Fruit fly (Drosophila melanogaster): ENCODE measurements around the gene rg.

Gene rg

DNA sequence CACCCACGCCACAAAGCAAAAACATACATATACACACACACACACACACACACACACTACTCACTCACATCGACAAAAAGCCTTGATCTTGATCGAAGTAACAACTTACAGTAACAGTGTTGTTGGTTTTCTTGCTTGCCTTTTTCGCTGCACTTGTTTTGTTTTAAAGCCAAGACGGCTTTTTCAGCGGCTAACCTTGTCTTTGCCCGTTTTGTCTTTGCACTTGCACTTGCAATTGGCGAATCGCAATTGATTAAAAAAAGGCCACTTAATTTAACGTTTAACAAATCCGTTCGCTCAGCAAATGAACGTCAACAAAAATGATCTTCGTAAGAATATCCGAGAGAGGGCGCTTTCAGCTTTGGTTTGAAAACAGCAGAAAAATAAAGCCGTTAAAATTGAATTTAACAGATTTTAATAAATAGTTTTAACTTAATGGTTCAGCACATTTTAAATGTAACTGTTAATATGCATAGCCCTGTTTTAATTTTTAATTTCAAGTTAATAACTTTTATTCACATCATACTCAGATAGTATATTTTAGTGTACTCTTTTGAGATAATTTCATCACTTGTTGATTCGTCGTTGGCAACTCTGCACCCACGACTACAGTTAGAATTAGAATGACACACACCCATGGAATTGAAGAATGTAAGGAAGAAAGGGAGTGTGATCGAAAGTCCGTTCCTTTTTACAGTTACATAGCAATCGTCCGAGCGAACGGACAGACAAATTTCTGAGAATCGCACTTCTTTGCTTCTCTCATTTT is 21.8 kb upstream of the rg start:
- no peak for TF ChIP-seq CG8478 (optimal IDR thresholded peaks at IDR 0.05)
- TF ChIP-seq CTCF (optimal IDR thresholded peaks at IDR 0.05): peak; percentile 64 to 75

DNA sequence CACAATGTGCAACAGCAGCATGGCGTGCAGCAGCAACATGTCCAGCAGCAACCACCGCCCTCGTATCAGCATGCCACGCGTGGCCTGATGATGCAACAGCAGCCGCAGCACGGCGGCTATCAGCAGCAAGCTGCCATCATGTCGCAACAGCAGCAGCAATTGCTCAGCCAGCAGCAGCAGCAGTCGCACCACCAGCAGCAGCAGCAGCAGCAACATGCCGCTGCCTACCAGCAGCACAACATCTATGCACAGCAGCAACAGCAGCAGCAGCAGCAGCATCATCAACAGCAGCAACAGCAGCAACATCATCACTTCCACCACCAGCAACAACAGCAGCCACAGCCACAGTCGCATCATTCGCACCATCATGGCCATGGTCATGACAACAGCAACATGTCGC is 18.9 kb upstream of the rg start:
- TF ChIP-seq CG8478 (optimal IDR thresholded peaks at IDR 0.05) (no peak), CTCF (optimal IDR thresholded peaks at IDR 0.05) (no peak)

DNA sequence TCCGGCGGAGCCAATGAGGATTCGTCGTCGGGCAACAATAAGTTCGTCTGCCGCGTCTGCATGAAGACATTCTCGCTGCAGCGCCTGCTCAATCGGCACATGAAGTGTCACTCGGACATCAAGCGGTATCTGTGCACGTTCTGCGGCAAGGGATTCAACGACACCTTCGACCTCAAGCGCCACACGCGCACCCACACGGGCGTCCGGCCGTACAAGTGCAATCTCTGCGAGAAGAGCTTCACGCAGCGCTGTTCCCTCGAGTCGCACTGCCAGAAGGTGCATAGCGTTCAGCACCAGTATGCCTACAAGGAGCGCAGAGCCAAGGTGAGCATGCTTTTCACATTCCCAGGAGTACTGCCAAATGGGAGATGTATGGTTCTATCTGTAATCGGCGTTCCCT is 17.1 kb upstream of the rg start:
- TF ChIP-seq CTCF (optimal IDR thresholded peaks at IDR 0.05) (no peak), CG8478 (optimal IDR thresholded peaks at IDR 0.05) (no peak)

DNA sequence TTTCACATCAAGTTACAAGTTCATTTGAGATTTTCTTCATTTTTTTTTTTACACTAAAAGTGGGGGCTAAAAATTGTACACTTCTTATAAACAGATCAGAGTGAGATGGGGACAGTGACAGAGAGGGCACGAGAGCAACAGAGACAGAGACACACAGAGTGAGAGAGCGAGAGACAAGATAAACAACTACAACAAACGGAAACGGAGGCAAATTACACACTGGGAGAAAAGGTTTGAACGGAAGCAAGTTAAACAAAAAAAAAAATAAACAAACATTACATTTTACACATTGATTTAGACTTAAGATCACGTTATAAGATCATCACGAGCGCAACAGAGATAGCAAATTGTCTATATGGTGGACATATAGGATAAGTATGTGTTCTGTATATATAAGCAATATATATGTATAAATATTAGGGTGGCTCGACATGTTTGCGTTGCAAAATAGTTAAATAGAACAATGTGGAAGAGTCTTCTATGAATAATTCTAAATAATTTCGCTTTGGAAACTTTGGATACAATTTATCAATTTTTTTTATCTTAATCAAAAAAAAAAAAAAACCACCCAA is 9.6 kb upstream of the rg start:
- TF ChIP-seq CTCF (optimal IDR thresholded peaks at IDR 0.05) (no peak), CG8478 (optimal IDR thresholded peaks at IDR 0.05) (no peak)

DNA sequence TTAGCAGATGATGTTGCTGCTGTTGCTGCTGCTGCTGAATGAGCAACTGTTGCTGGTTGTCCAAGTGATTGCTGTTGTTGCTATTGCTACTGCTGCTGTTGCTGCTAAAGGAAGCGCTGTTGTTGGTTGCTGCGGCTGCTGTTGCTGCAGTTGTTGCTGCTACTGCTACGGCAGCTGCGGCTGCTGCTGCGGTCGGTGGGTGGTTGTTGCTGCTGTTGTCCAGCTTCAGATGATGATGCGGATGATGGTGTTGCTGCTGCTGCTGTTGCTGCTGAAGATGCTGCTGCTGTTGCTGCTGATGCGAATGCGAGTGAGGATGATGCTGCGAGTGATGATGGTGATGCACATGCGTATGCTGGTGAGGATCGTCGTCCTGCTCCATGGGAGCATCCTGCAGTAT is 5.0 kb upstream of the rg start:
- TF ChIP-seq CTCF (optimal IDR thresholded peaks at IDR 0.05): no peak
- TF ChIP-seq CG8478 (optimal IDR thresholded peaks at IDR 0.05): no peak

DNA sequence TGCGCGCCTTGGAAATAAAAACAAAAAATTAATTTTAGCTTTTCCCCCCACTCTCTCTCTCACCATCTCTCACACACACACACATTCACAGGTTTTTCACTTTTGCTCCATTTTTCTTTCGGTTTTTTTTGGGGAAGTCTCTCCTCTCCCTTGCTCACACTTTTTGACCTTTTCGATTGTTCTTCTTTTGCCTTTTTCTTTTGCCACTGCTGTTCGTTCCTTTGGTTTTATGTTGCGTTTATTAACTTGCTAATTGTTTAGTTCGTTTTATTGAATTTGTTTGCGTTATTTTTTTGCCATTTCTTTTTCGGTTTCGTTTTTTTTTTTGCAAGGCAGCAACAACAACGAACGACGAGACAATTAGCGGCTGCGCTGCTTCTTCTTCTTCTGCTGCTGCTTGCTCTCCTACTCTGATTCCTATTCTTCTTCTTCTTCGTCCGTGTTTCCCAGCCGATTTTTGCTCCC is 3.2 kb upstream of the rg start:
- TF ChIP-seq CG8478 (optimal IDR thresholded peaks at IDR 0.05) (no peak), CTCF (optimal IDR thresholded peaks at IDR 0.05) (no peak)

DNA sequence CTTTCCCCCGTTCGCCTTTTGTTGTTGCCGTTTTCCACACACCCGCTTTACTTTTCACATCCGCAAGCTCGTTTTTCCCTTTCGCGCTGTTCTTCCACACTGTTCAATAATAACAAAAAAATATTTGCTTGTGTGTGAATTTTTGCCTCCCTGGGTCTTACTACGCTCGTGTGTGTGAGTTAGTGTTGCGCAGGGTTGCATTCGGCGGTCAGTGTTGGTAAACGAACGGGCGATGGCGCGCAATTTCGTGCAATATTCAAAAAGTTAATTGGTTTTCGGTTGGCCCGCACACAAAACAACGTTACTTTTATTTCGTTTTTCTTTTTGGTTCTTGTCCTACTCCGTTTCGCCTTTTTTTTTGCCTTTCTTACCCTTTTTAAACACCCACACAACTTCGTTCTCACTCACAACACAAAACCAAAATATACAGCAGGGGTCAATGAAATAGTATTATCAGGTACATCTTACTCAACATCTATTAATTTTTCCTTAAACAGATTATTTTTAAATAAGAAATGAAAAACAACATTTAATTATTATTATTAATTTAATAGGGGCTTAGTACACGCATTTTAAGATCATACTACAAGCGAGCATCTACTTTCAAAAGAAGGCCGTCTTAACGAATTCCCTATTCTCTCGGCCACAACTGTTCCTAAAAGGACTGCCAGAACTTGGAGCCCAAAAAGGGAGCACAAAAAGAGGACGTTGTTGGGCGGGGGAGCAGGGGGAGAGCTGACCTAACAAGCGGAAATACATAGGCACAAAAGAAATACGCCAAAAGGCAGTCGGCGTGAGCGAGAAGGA is 2.5 kb upstream of the rg start:
- no peak for TF ChIP-seq CTCF (optimal IDR thresholded peaks at IDR 0.05)
- no peak for TF ChIP-seq CG8478 (optimal IDR thresholded peaks at IDR 0.05)

DNA sequence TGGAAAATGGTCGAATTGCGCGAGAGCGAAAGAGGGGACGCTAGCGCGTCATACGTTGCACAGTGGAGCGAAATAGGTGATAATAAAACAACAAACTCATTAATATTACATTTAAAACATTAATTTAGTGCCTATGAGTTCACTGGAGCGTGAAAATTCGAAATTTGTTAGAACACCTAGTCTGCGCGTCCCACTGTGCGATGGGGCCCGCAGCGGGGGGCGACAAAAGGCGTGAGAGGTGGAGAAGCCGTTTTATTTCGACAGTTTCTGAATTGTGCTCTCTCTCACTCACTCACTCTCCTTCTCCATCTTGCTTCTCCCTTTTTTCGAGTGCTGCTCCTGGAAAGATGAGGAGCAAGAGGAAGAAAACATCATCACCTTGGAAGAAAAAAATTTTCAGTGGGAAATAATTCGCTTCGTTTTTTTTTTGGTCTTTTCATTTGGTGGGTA is 1.9 kb upstream of the rg start:
- no peak for TF ChIP-seq CG8478 (optimal IDR thresholded peaks at IDR 0.05)
- no peak for TF ChIP-seq CTCF (optimal IDR thresholded peaks at IDR 0.05)

DNA sequence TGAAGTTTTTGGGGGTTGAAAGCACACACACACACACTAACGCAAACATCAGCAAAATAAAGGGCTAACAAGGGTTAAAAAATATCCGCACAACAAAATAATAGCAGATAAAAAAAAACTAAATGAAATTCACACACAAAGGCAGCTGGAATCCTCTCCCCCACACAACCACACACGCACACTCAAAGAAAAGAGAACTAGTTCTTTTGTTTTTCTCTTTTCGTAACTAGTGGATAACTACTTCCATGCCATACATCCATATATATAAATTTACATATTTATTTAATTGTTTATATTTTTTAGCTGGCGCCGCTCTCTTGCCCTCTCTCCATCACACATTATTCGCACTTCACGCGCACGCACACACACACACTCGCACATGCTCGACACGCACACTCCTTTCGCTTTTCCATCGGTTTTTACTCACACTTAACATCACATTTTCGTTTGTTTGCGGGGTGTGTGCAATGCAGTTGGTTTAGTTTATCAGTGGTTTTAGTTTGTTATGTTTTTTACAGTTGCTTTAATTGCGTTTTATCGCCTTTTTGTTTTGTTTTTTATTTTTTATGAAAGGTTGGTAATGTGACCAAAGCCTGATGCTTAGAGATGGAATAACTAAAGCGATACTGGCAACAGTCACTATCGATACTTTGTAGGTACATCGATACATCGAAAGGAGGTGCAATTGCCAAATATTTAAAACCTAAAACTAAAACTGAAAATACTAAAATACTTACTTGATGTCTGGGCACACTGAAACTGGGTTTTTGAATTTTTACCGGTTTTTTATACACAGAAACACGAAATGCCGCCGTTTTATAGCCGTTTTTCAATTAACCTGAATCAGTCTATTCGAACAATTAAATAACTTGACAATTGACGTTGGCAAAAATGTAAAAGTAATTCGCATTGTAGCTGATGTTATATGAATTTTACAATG is 1.1 kb upstream of the rg start, which contains the start of gene CG32767:
Gene CG32767 (minus strand): TSS at position 623 of the 940 bp plus-strand sequence.
- TF ChIP-seq CG8478 (optimal IDR thresholded peaks at IDR 0.05) (no peak), CTCF (optimal IDR thresholded peaks at IDR 0.05) (peak in 1 of 2 experiments; percentile 18)

DNA sequence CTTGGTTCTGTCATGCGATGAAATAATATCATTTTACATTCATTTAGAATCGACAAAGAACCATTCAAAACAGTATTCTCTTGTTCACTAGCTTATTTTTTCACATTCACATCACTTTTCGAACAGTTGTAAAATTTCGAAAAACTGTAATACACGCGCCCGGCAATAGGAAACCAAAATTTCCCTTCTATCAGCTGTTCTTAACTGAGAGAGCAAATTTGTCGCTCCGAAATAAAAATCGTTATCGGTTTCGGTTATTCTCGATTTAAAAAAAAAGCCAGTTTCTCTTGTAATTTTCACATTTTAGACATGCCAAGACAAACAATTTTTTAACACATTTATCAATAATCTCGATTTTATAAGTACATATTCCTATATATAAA is 482 bp upstream of the rg start:
- TF ChIP-seq CG8478 (optimal IDR thresholded peaks at IDR 0.05) (no peak), CTCF (optimal IDR thresholded peaks at IDR 0.05) (no peak)

DNA sequence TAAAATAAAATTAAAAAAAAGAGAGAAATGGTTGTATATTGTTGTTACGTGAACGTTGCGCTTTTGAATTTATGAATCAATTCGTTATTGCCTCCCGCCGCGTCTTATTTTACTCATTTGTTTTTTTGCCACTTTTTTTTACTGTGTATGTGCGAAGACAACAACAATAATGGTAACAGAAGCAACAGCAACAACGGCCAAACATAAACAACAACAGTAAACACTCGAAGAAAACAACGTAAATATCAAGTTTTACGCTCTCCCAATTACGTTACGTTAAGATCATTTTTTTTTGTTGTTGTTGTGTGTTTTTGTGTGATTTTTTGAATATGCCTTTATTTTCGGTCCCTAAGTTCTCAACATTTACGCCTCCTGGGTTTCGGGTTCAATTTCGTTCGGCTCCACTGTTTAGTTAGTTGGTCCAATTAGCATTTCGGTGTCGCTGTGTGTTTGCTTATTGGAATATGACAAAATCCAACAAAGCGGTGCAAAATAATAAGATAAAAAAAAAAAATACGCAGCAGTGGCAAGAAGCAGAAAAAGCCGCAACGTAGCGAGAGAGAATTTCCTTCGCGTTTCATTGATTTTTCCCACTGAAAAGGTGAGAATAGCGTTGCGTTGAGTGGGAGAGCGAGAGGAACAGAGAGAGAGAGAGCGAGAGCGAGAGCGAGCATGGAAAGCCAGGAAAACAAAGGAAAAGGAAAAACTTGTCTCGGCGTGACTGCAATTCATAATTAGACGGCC is 577 bp downstream of the rg start:
- TF ChIP-seq CTCF (optimal IDR thresholded peaks at IDR 0.05) (peak; percentile 69 to 73), CG8478 (optimal IDR thresholded peaks at IDR 0.05) (no peak)

DNA sequence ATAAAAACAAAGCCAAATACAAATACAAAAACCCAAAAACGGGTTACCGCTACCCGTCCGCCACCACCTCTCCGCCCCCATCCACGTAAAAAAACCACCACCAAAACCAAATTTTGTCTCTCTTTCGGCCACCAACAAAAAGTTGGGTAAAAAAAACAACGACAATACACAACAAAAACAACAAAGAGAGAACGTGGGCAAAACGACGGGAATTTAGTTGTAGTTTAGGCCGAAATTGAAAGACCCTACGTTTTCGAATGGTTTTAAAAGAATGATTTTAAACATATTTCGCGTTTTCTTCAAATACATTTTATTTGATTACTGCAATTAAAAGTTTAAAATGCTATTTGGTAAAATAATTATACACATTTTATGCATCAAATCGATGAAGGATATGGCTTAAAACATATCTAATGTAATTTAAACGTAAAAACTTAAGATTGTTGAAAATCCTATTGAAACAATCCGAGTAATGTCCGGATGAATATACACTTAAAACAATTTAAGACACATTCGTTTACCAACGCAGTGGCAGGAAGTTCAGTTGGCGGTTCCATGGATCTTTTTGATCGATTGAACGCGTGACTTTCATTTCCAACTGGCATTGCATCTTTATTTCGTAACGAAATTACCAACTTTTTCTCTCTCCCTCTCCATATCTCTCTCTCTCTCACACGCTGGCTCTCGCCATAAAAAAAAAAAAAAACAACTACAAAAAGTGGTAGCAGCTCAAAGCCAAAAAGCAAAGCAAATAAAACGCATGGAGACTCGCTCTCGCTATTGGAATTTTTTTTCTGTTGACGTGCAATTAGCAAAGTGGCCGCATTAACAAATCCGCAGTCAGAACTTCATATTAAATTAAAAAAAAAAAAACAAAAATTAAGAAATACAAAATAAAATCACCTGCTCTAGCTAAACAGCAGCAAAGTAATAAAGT is 1.4 kb downstream of the rg start:
- TF ChIP-seq CTCF (optimal IDR thresholded peaks at IDR 0.05): no peak

DNA sequence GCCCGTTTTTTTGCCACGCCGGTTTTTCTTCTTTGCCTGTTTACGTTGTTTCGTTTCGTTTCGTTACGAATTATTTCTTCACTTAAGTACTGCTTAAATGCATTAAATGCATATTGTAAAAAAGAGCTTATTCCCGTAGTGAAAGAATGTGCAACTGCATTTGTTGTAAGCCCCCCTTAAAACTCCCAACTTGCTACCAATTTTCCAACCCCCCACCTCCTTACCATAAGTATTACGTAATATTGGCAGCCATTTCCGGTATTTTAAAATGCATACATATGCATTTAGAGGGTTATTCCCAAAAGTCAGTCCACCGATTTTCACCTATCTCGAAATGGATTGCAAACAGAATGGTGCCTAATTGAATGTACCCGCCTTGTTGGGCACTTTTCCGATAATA is 2.2 kb downstream of the rg start:
- no peak for TF ChIP-seq CTCF (optimal IDR thresholded peaks at IDR 0.05)
- no peak for TF ChIP-seq CG8478 (optimal IDR thresholded peaks at IDR 0.05)
